Worm (Caenorhabditis elegans) whole organism, late embryonic: ENCODE measurements around the gene T24D5.2.

ENCODE experiments used
- F13H6.1 ChIP-seq: sonication (generic microtip); optimal IDR thresholded peaks from 2 replicates; lab custom pipeline; 2016; ENCODE audit warnings: missing genetic modification characterization, missing compliant biosample characterization
- ceh-22 ChIP-seq: sonication (generic microtip); optimal IDR thresholded peaks from 2 replicates; lab custom pipeline; 2017; ENCODE audit warnings: missing biosample characterization, missing genetic modification characterization
- ceh-34 ChIP-seq: sonication (generic microtip); optimal IDR thresholded peaks from 2 replicates; lab custom pipeline; 2016; ENCODE audit warnings: mild to moderate bottlenecking, missing genetic modification characterization, missing compliant biosample characterization
- fkh-10 ChIP-seq: fragments of 150-350 bp; optimal IDR thresholded peaks from 2 replicates; lab custom pipeline; 2014; ENCODE audit warnings: missing biosample characterization, missing genetic modification reagents, missing genetic modification characterization
- gmeb-2 ChIP-seq: sonication (generic microtip); optimal IDR thresholded peaks from 2 replicates; lab custom pipeline; 2016; ENCODE audit warnings: missing genetic modification characterization, inconsistent platforms, missing compliant biosample characterization
- lin-11 ChIP-seq: fragments of 200-800 bp; sonication (Bioruptor generic); optimal IDR thresholded peaks from 2 replicates; lab custom pipeline; 2018; ENCODE audit warnings: mild to moderate bottlenecking, missing genetic modification characterization, missing compliant biosample characterization
- pax-1 ChIP-seq: fragments of 150-350 bp; optimal IDR thresholded peaks from 2 replicates; lab custom pipeline; 2014; ENCODE audit warnings: missing biosample characterization, missing genetic modification characterization
- syd-9 ChIP-seq: sonication (generic microtip); optimal IDR thresholded peaks from 2 replicates; lab custom pipeline; 2016; ENCODE audit warnings: mild to moderate bottlenecking, missing genetic modification characterization, moderate library complexity, missing compliant biosample characterization
- tbx-2 ChIP-seq: sonication (generic microtip); optimal IDR thresholded peaks from 2 replicates; lab custom pipeline; 2016; ENCODE audit warnings: missing genetic modification characterization, missing compliant biosample characterization
- ttx-3 ChIP-seq: sonication (generic microtip); optimal IDR thresholded peaks from 2 replicates; lab custom pipeline; 2016; ENCODE audit warnings: missing genetic modification reagents, missing genetic modification characterization, missing compliant biosample characterization

DNA sequence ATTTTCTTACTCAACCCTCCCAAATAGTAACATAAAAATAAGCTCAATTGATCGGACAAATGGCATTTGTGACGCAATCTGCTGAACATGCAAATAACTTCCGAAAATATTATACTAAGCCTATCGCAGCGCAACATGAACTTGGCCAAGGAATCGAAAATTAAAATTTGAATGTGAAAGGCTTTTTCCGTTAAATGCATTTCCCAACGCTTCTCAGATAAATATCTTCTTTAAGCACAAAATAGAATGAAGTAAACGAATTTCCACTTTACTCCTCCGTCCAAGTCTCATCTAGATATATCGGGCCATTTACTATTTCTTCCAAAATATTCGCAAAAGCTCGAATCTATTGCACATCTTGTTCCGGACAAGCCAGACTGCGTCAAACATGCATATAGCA, 37.2 kb downstream of the T24D5.2 start:
- TF ChIP-seq syd-9 (tag; lab: Kevin White, UChicago): no peak
- no peak for TF ChIP-seq gmeb-2
- TF ChIP-seq ttx-3 (tag; lab: Kevin White, UChicago): no peak
- TF ChIP-seq fkh-10 (GFP tag; lab: Kevin White, UChicago): no peak
- no peak for TF ChIP-seq ceh-22 (tag; lab: Kevin White, UChicago)
- no peak for TF ChIP-seq lin-11 (tag; lab: Kevin White, UChicago)
- no peak for TF ChIP-seq ceh-34 (tag; lab: Kevin White, UChicago)
- TF ChIP-seq F13H6.1 (tag; lab: Kevin White, UChicago): no peak
- no peak for TF ChIP-seq tbx-2
- TF ChIP-seq pax-1 (tag; lab: Kevin White, UChicago): no peak
